Worm (Caenorhabditis elegans) whole organism, late embryonic: Measurements from ENCODE around the gene nhr-154.

Experiments used
- C38D4.7 ChIP-seq: fragments of 200-800 bp; sonication (Bioruptor generic); optimal IDR thresholded peaks from 2 replicates; lab custom pipeline; 2018; ENCODE audit warnings: mild to moderate bottlenecking, missing genetic modification characterization, moderate library complexity, missing compliant biosample characterization
- F13H6.1 ChIP-seq: sonication (generic microtip); optimal IDR thresholded peaks from 2 replicates; lab custom pipeline; 2016; ENCODE audit warnings: missing genetic modification characterization, missing compliant biosample characterization
- ahr-1 ChIP-seq: sonication (generic microtip); optimal IDR thresholded peaks from 2 replicates; lab custom pipeline; 2016; ENCODE audit warnings: missing genetic modification characterization, missing compliant biosample characterization
- ceh-14 ChIP-seq: sonication (generic microtip); optimal IDR thresholded peaks from 2 replicates; lab custom pipeline; 2016; ENCODE audit warnings: missing genotype, missing genetic modification characterization, missing compliant biosample characterization
- ceh-18 ChIP-seq: sonication (generic microtip); optimal IDR thresholded peaks from 2 replicates; lab custom pipeline; 2016; ENCODE audit warnings: missing genetic modification characterization, missing compliant biosample characterization
- ceh-19 ChIP-seq: fragments of 200-800 bp; sonication (Bioruptor generic); optimal IDR thresholded peaks from 2 replicates; lab custom pipeline; 2018; ENCODE audit warnings: mild to moderate bottlenecking, missing genetic modification characterization, missing compliant biosample characterization
- ceh-2 ChIP-seq: sonication (generic microtip); optimal IDR thresholded peaks from 2 replicates; lab custom pipeline; 2016; ENCODE audit warnings: missing genotype, missing genetic modification characterization, missing compliant biosample characterization
- ceh-24 ChIP-seq: sonication (generic microtip); optimal IDR thresholded peaks from 2 replicates; lab custom pipeline; 2016; ENCODE audit warnings: mild to moderate bottlenecking, missing genetic modification characterization, missing compliant biosample characterization
- ceh-31 ChIP-seq: sonication (generic microtip); optimal IDR thresholded peaks from 2 replicates; lab custom pipeline; 2016; ENCODE audit warnings: missing genetic modification characterization, missing compliant biosample characterization
- ceh-45 ChIP-seq: fragments of 200-800 bp; sonication (Bioruptor generic); IDR thresholded peaks from 2 replicates; pipeline ENCODE4 v1.3.6; 2022; ENCODE audit warnings: missing genetic modification reagents, missing genetic modification characterization, missing compliant biosample characterization
- ceh-6 ChIP-seq: fragments of 200-800 bp; sonication (Bioruptor generic); optimal IDR thresholded peaks from 2 replicates; lab custom pipeline; 2018; ENCODE audit warnings: mild to moderate bottlenecking, missing genetic modification characterization, missing compliant biosample characterization
- ceh-9 ChIP-seq: sonication (generic microtip); optimal IDR thresholded peaks from 2 replicates; lab custom pipeline; 2016; ENCODE audit warnings: mild to moderate bottlenecking, missing genetic modification characterization, inconsistent platforms, missing compliant biosample characterization
- elt-4 ChIP-seq: sonication (generic microtip); optimal IDR thresholded peaks from 2 replicates; lab custom pipeline; 2016; ENCODE audit warnings: missing genetic modification characterization, missing compliant biosample characterization
- ets-4 ChIP-seq: sonication (generic microtip); optimal IDR thresholded peaks from 2 replicates; lab custom pipeline; 2016; ENCODE audit warnings: missing genetic modification characterization, missing compliant biosample characterization
- eyg-1 ChIP-seq: sonication (generic microtip); optimal IDR thresholded peaks from 2 replicates; lab custom pipeline; 2016; ENCODE audit warnings: missing genotype, missing genetic modification characterization, missing compliant biosample characterization
- fax-1 ChIP-seq: sonication (generic microtip); optimal IDR thresholded peaks from 2 replicates; lab custom pipeline; 2016; ENCODE audit warnings: missing genotype, missing genetic modification characterization, missing compliant biosample characterization
- fkh-10 ChIP-seq: fragments of 150-350 bp; optimal IDR thresholded peaks from 2 replicates; lab custom pipeline; 2014; ENCODE audit warnings: missing biosample characterization, missing genetic modification reagents, missing genetic modification characterization
- hlh-13 ChIP-seq: fragments of 200-800 bp; sonication (Bioruptor generic); optimal IDR thresholded peaks from 2 replicates; lab custom pipeline; 2018; ENCODE audit warnings: mild to moderate bottlenecking, missing genetic modification characterization, missing compliant biosample characterization
- hlh-30 ChIP-seq: sonication (generic microtip); optimal IDR thresholded peaks from 2 replicates; lab custom pipeline; 2017; ENCODE audit warnings: antibody characterized with exemption, missing genetic modification characterization, missing compliant biosample characterization; ENCODE audit not compliant: insufficient read depth
- hlh-6 ChIP-seq: sonication (generic microtip); optimal IDR thresholded peaks from 2 replicates; lab custom pipeline; 2016; ENCODE audit warnings: missing genotype, missing genetic modification characterization, missing compliant biosample characterization
- hlh-8 ChIP-seq: sonication (generic microtip); optimal IDR thresholded peaks from 2 replicates; lab custom pipeline; 2016; ENCODE audit warnings: missing genotype, missing genetic modification characterization, missing compliant biosample characterization
- lim-6 ChIP-seq: sonication (generic microtip); optimal IDR thresholded peaks from 2 replicates; lab custom pipeline; 2016; ENCODE audit warnings: missing genetic modification characterization, missing compliant biosample characterization
- lin-11 ChIP-seq: fragments of 200-800 bp; sonication (Bioruptor generic); optimal IDR thresholded peaks from 2 replicates; lab custom pipeline; 2018; ENCODE audit warnings: mild to moderate bottlenecking, missing genetic modification characterization, missing compliant biosample characterization
- mec-3 ChIP-seq: sonication (generic microtip); optimal IDR thresholded peaks from 2 replicates; lab custom pipeline; 2016; ENCODE audit warnings: borderline replicate concordance, missing genetic modification characterization, missing compliant biosample characterization
- nhr-11 ChIP-seq: fragments of 150-350 bp; optimal IDR thresholded peaks from 2 replicates; lab custom pipeline; 2014; ENCODE audit warnings: missing biosample characterization, missing genetic modification characterization
- nhr-232 ChIP-seq: sonication (generic microtip); optimal IDR thresholded peaks from 2 replicates; lab custom pipeline; 2016; ENCODE audit warnings: missing genetic modification characterization, missing compliant biosample characterization
- pag-3 ChIP-seq: sonication (generic microtip); optimal IDR thresholded peaks from 2 replicates; lab custom pipeline; 2016; ENCODE audit warnings: missing compliant biosample characterization, missing genetic modification characterization, borderline replicate concordance
- pax-1 ChIP-seq: fragments of 150-350 bp; optimal IDR thresholded peaks from 2 replicates; lab custom pipeline; 2014; ENCODE audit warnings: missing biosample characterization, missing genetic modification characterization
- pha-2 ChIP-seq: sonication (generic microtip); optimal IDR thresholded peaks from 2 replicates; lab custom pipeline; 2017; ENCODE audit warnings: mild to moderate bottlenecking, missing genetic modification characterization, missing compliant biosample characterization
- pha-4 ChIP-seq: fragments of 150-350 bp; optimal IDR thresholded peaks from 2 replicates; lab custom pipeline; 2018; ENCODE audit warnings: missing biosample characterization, missing genetic modification reagents, missing genetic modification characterization
- pqm-1 ChIP-seq: sonication (generic microtip); optimal IDR thresholded peaks from 2 replicates; lab custom pipeline; 2016; ENCODE audit warnings: missing genetic modification characterization, missing compliant biosample characterization
- ref-2 ChIP-seq: sonication (generic microtip); optimal IDR thresholded peaks from 2 replicates; lab custom pipeline; 2016; ENCODE audit warnings: missing genetic modification characterization, missing compliant biosample characterization
- rnt-1 ChIP-seq: sonication (generic microtip); optimal IDR thresholded peaks from 2 replicates; lab custom pipeline; 2016; ENCODE audit warnings: missing genetic modification characterization, missing compliant biosample characterization
- sdc-2 ChIP-seq: sonication (generic microtip); optimal IDR thresholded peaks from 2 replicates; lab custom pipeline; 2016; ENCODE audit warnings: missing genotype, missing genetic modification characterization, missing compliant biosample characterization
- sox-2 ChIP-seq: fragments of 200-800 bp; sonication (Bioruptor generic); IDR thresholded peaks from 2 replicates; pipeline ENCODE4 v1.3.6; 2022; ENCODE audit warnings: missing genetic modification reagents, missing genetic modification characterization, missing compliant biosample characterization
- sox-4 ChIP-seq: sonication (generic microtip); optimal IDR thresholded peaks from 2 replicates; lab custom pipeline; 2017; ENCODE audit warnings: mild to moderate bottlenecking, missing genetic modification characterization, inconsistent platforms, missing compliant biosample characterization
- syd-9 ChIP-seq: sonication (generic microtip); optimal IDR thresholded peaks from 2 replicates; lab custom pipeline; 2016; ENCODE audit warnings: mild to moderate bottlenecking, missing genetic modification characterization, moderate library complexity, missing compliant biosample characterization
- ttx-3 ChIP-seq: sonication (generic microtip); optimal IDR thresholded peaks from 2 replicates; lab custom pipeline; 2016; ENCODE audit warnings: missing genetic modification reagents, missing genetic modification characterization, missing compliant biosample characterization
- unc-42 ChIP-seq: sonication (generic microtip); optimal IDR thresholded peaks from 2 replicates; lab custom pipeline; 2016; ENCODE audit warnings: missing genotype, missing genetic modification characterization, missing compliant biosample characterization
- unc-55 ChIP-seq: sonication (generic microtip); optimal IDR thresholded peaks from 2 replicates; lab custom pipeline; 2017; ENCODE audit warnings: missing biosample characterization, missing genetic modification reagents, missing genetic modification characterization

Gene nhr-154

DNA sequence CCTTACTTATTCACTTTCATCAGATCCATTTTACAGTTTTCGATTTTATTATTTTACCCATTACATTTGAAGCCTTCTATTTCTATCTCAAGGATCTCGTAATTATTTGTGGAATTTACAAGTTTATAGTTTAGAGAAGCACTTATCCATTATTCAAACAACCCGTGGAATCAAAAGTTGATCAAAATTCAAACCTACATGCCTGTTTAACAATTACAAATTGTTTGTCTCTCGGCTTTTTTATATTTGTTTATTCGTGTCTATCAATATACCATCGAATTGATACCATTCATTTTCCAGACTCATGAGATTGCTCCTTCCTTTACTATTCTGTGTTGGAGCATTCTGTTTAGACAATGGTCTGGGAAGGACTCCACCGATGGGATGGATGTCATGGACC is 14.2 kb upstream of the nhr-154 start, which contains the start of gene gana-1:
gana-1 (plus strand) TSS at position 301 of the 400 bp plus-strand sequence.
- no peak for TF ChIP-seq F13H6.1 (tag; lab: Kevin White, UChicago)
- no peak for TF ChIP-seq ets-4 (tag; lab: Kevin White, UChicago)
- TF ChIP-seq syd-9 (tag; lab: Kevin White, UChicago), result no peak

DNA sequence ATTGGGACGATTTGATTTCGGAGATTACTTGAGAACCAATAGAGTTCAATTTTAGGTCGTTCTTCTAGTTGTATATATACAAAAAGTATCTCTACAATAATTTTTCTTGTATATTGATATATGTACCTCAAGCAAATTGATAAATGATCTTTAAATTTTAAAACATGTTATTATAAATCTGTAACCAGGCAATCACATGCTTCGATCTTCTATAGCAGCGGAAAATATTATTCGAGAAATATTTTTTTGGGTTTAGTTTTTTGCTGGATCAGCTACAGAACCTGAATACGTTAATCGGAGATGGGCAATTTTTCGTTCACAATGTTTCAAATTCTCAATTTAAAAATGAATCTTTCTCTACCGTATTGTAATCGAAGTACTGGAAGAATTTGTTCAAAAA is 12.3 kb upstream of the nhr-154 start, which contains the start of gene R07B7.12:
R07B7.12 (plus strand) TSS at position 301 of the 400 bp plus-strand sequence.
- no peak for TF ChIP-seq hlh-6
- TF ChIP-seq sox-4 (tag; lab: Kevin White, UChicago), result no peak
- TF ChIP-seq ref-2, result no peak
- no peak for TF ChIP-seq ets-4 (tag; lab: Kevin White, UChicago)
- TF ChIP-seq fax-1 (tag; lab: Kevin White, UChicago), result no peak
- TF ChIP-seq sox-2 (GFP tag; lab: Robert Waterston, UW), result no peak
- no peak for TF ChIP-seq pha-2 (tag; lab: Kevin White, UChicago)
- no peak for TF ChIP-seq sdc-2 (tag; lab: Kevin White, UChicago)
- no peak for TF ChIP-seq lim-6
- no peak for TF ChIP-seq F13H6.1 (tag; lab: Kevin White, UChicago)
- TF ChIP-seq nhr-11 (tag; lab: Kevin White, UChicago), result no peak
- TF ChIP-seq pax-1 (tag; lab: Kevin White, UChicago), result no peak
- no peak for TF ChIP-seq unc-55
- TF ChIP-seq mec-3, result no peak

DNA sequence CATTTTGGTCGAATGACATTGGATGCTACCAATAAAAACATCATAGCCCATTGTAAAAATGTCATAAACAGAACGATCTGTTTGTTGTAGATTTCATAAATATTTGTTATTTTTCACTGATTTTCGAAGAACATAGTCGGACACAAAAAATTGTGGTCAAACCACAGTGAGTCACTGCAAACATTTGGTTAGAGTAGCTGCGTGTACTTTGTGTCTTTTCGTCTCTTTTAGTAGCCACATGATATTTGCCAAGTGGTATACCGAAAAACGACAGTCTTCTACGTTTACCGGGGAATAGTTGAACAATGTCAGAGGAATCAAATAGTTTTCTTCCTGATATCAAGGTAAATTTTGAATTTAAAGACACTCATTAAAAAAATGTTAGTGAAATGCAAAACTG is 9.3 kb upstream of the nhr-154 start, which contains the start of gene nhr-206:
nhr-206 (plus strand) TSS at position 248 of the 400 bp plus-strand sequence.
- no peak for TF ChIP-seq fkh-10
- no peak for TF ChIP-seq lin-11

DNA sequence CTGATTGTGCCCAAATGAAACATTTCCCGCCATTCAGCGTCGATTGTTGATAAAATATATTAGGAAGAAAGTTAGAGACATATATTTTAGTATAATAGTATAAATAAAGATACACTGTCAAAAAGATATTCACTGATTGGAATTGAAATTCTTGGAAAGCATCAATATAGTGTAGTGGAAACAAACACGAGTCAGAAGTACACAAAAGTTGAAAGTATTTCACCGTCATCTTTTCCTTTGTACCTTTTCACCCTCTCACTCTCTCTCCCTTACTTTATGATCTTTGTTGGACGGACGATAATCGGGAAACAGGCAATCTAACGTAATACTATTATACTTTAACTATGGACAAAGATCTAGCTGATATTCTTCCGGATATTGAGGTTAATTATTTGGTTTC is 7.1 kb upstream of the nhr-154 start, which contains the start of gene nhr-208:
nhr-208 (plus strand) TSS at position 288 of the 400 bp plus-strand sequence.
- TF ChIP-seq hlh-8 (tag; lab: Kevin White, UChicago), result no peak
- no peak for TF ChIP-seq ceh-6 (GFP tag; lab: Kevin White, UChicago)
- TF ChIP-seq ceh-19 (GFP tag; lab: Kevin White, UChicago), result no peak
- TF ChIP-seq nhr-232 (tag; lab: Kevin White, UChicago), result no peak
- no peak for TF ChIP-seq eyg-1 (tag; lab: Kevin White, UChicago)
- TF ChIP-seq unc-42 (tag; lab: Kevin White, UChicago), result no peak
- TF ChIP-seq ceh-24 (tag; lab: Kevin White, UChicago), result no peak
- no peak for TF ChIP-seq ceh-18
- TF ChIP-seq pha-4 (tag; lab: Kevin White, UChicago), result no peak
- no peak for TF ChIP-seq pha-2 (tag; lab: Kevin White, UChicago)
- TF ChIP-seq ceh-45 (GFP tag; lab: Robert Waterston, UW), result no peak
- TF ChIP-seq pag-3, result no peak

DNA sequence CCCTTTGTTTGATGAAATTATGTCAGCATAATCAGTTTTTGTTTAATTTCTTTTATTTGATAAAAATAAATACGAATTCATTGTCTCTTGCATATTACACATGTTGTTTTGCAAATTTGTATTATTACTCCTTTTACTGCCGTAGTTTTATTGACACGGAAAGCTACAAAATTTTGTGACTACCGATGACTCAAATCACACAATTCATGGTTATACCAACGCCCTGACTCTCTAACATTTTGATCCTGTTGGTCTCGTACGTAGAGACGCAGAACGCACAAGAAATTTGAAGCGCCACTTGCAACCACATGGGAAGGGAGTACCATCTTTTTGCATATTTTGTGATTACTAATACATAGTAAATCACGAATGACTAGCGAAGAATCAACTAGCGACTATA is 5.2 kb upstream of the nhr-154 start, which contains the start of gene nhr-207:
nhr-207 (plus strand) TSS at position 282 of the 400 bp plus-strand sequence.
- TF ChIP-seq lin-11 (no peak), ceh-31 (tag; lab: Kevin White, UChicago) (no peak), ceh-9 (tag; lab: Kevin White, UChicago) (no peak), hlh-13 (GFP tag; lab: Kevin White, UChicago) (no peak), sox-2 (GFP tag; lab: Robert Waterston, UW) (no peak), hlh-6 (no peak)

DNA sequence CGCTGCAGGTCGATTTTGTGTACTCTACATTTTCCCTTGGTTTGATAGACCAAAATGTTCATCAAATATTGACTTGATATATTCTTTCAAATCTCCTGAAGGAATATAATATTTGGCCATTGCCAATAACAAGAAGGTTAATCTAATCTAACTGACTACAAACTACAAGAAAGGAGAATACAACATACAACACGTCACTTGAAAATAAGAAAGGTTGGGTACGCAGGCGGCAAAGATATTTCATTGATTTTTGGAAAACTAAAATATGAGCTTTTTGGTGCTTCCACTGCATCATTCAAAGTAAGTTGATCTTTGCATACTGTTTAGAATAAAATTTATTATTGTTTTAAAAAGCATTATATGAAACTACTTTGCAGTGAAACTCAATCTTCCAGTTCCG is 3.0 kb upstream of the nhr-154 start, which contains the start of gene nhr-209:
nhr-209 (plus strand) TSS at position 27 of the 400 bp plus-strand sequence.
- TF ChIP-seq ceh-2, result no peak
- no peak for TF ChIP-seq elt-4
- no peak for TF ChIP-seq C38D4.7 (GFP tag; lab: Kevin White, UChicago)
- TF ChIP-seq ref-2, result no peak
- TF ChIP-seq pag-3, result no peak
- no peak for TF ChIP-seq rnt-1 (tag; lab: Kevin White, UChicago)
- no peak for TF ChIP-seq F13H6.1 (tag; lab: Kevin White, UChicago)
- TF ChIP-seq pqm-1 (tag; lab: Kevin White, UChicago), result no peak
- TF ChIP-seq ets-4 (tag; lab: Kevin White, UChicago), result no peak
- TF ChIP-seq hlh-30 (tag; lab: Kevin White, UChicago), result no peak
- TF ChIP-seq syd-9 (tag; lab: Kevin White, UChicago), result no peak
- no peak for TF ChIP-seq ahr-1 (tag; lab: Kevin White, UChicago)
- TF ChIP-seq ceh-24 (tag; lab: Kevin White, UChicago), result no peak
- no peak for TF ChIP-seq ceh-14 (tag; lab: Kevin White, UChicago)
- no peak for TF ChIP-seq ttx-3 (tag; lab: Kevin White, UChicago)
- no peak for TF ChIP-seq hlh-13 (GFP tag; lab: Kevin White, UChicago)
- no peak for TF ChIP-seq mec-3
